Worm (Caenorhabditis elegans) whole organism, early embryonic: ENCODE data around the gene pals-27.

ENCODE experiments used
- ama-1 ChIP-seq: fragments of 150-350 bp; optimal IDR thresholded peaks from 2 replicates; lab custom pipeline; 2014
- flt-1 ChIP-seq: fragments of 200-800 bp; sonication (Bioruptor generic); IDR thresholded peaks from 2 replicates; pipeline ENCODE4 v1.3.6; 2022; ENCODE audit warnings: missing genetic modification characterization, missing compliant biosample characterization
- hnd-1 ChIP-seq: sonication (generic microtip); optimal IDR thresholded peaks from 2 replicates; lab custom pipeline; 2016; ENCODE audit warnings: missing genetic modification characterization, missing compliant biosample characterization

DNA sequence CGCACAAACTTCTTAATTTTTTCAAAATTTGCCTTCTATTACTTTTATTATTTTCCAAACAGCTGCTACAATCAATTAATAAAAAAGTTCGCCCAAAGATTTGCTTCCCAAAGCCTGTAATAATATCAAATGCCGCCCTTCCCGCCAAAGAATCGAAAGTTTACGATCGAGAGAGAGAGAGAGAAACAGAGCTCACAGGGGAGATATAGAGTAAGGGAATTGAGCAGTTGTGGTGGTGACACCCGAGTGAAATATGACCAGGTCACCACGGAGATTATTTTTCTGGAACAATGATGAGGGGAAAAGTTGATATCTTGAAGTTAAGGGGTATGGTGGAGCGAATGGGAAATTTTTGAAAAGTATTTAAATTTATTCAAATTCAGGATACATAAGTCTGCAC, 21.5 kb upstream of the pals-27 start:
- no peak for TF ChIP-seq ama-1
- TF ChIP-seq hnd-1 (tag; lab: Kevin White, UChicago) = no peak
- TF ChIP-seq flt-1 (GFP tag; lab: Robert Waterston, UW) = no peak
